Fruit fly (Drosophila melanogaster) whole organism, embryonic: ENCODE data around the gene CG17364.
A peak's percentile ranks its signal among the peaks of the same experiment; 100 is the strongest.

Experiments used
- Aef1 ChIP-seq: fragments of 200-800 bp; sonication (Bioruptor generic); IDR thresholded peaks from 3 replicates; pipeline ENCODE4 v1.3.6; 2022; ENCODE audit warnings: missing biosample characterization, missing genetic modification characterization
- Bdp1 ChIP-seq: fragments of 200-800 bp; sonication (Bioruptor generic); optimal IDR thresholded peaks from 3 replicates; lab custom pipeline; 2016; ENCODE audit warnings: missing biosample characterization, missing genetic modification characterization
- Blimp-1 ChIP-seq: fragments of 200-800 bp; sonication (Bioruptor generic); optimal IDR thresholded peaks from 3 replicates; lab custom pipeline; 2018; ENCODE audit warnings: missing biosample characterization, missing genetic modification characterization, mild to moderate bottlenecking, moderate library complexity, missing genetic modification reagents
- Bteb2 ChIP-seq: fragments of 200-800 bp; sonication (Bioruptor generic); optimal IDR thresholded peaks from 2 replicates; lab custom pipeline; 2016; ENCODE audit warnings: missing biosample characterization, missing genetic modification characterization
- C15 ChIP-seq: fragments of 200-800 bp; sonication (Bioruptor generic); IDR thresholded peaks from 3 replicates; pipeline ENCODE4 v1.3.6; 2022; ENCODE audit warnings: missing biosample characterization, missing genetic modification characterization
- CG11560 ChIP-seq: fragments of 200-800 bp; sonication (Bioruptor generic); IDR thresholded peaks from 3 replicates; pipeline ENCODE4 v1.3.6; 2022; ENCODE audit warnings: missing biosample characterization, missing genetic modification characterization
- CG12071 ChIP-seq: fragments of 200-800 bp; sonication (Bioruptor generic); optimal IDR thresholded peaks from 3 replicates; lab custom pipeline; 2018; ENCODE audit warnings: missing biosample characterization, mild to moderate bottlenecking, missing genetic modification characterization
- CG12219 ChIP-seq: fragments of 200-800 bp; sonication (Bioruptor generic); optimal IDR thresholded peaks from 3 replicates; lab custom pipeline; 2018; ENCODE audit warnings: missing biosample characterization, mild to moderate bottlenecking, missing genetic modification characterization
- CG12299 ChIP-seq: fragments of 200-800 bp; sonication (Bioruptor generic); optimal IDR thresholded peaks from 2 replicates; lab custom pipeline; 2018; ENCODE audit warnings: missing biosample characterization, mild to moderate bottlenecking, missing genetic modification characterization
- CG13296 ChIP-seq: fragments of 200-800 bp; sonication (Bioruptor generic); optimal IDR thresholded peaks from 3 replicates; lab custom pipeline; 2018; ENCODE audit warnings: missing biosample characterization, mild to moderate bottlenecking, missing genetic modification characterization
- CG14014 ChIP-seq: fragments of 200-800 bp; sonication (Bioruptor generic); IDR thresholded peaks from 2 replicates; pipeline ENCODE4 v1.3.6; 2022; ENCODE audit warnings: missing biosample characterization, missing genetic modification characterization
- CG15073 ChIP-seq: fragments of 200-800 bp; sonication (Bioruptor generic); optimal IDR thresholded peaks from 2 replicates; lab custom pipeline; 2016; ENCODE audit warnings: missing biosample characterization, missing genetic modification characterization
- CG1602 ChIP-seq: fragments of 200-800 bp; sonication (Bioruptor generic); optimal IDR thresholded peaks from 3 replicates; lab custom pipeline; 2016; ENCODE audit warnings: missing biosample characterization, missing genetic modification characterization
- CG17328 ChIP-seq: fragments of 200-800 bp; sonication (Bioruptor generic); IDR thresholded peaks from 2 replicates; pipeline ENCODE4 v1.3.6; 2022; ENCODE audit warnings: missing biosample characterization, missing genetic modification characterization
- CG17568 ChIP-seq: fragments of 200-800 bp; sonication (Bioruptor generic); optimal IDR thresholded peaks from 2 replicates; lab custom pipeline; 2018; ENCODE audit warnings: missing biosample characterization, mild to moderate bottlenecking, missing genetic modification characterization, moderate library complexity
- CG34422 ChIP-seq: fragments of 200-800 bp; sonication (Bioruptor generic); IDR thresholded peaks from 3 replicates; pipeline ENCODE4 v1.3.6; 2022; ENCODE audit warnings: missing biosample characterization, missing genetic modification characterization
- CG3838 ChIP-seq: fragments of 200-800 bp; sonication (Bioruptor generic); optimal IDR thresholded peaks from 3 replicates; lab custom pipeline; 2016; ENCODE audit warnings: missing biosample characterization, missing genetic modification characterization
- CG4404 ChIP-seq: fragments of 200-800 bp; sonication (Bioruptor generic); IDR thresholded peaks from 2 replicates; pipeline ENCODE4 v1.3.6; 2022; ENCODE audit warnings: missing biosample characterization, missing genetic modification characterization
- CG4854 ChIP-seq: fragments of 200-800 bp; sonication (Bioruptor generic); optimal IDR thresholded peaks from 2 replicates; lab custom pipeline; 2016; ENCODE audit warnings: missing biosample characterization, missing genetic modification characterization, inconsistent platforms
- CG7786 ChIP-seq: fragments of 200-800 bp; sonication (Bioruptor generic); optimal IDR thresholded peaks from 2 replicates; lab custom pipeline; 2016; ENCODE audit warnings: missing biosample characterization, missing genetic modification characterization
- CG8765 ChIP-seq: fragments of 200-800 bp; sonication (Bioruptor generic); IDR thresholded peaks from 2 replicates; pipeline ENCODE4 v1.3.6; 2022; ENCODE audit warnings: missing biosample characterization, missing genetic modification characterization
- CkIIα-i1 ChIP-seq: fragments of 200-800 bp; sonication (Bioruptor generic); IDR thresholded peaks from 2 replicates; pipeline ENCODE4 v1.3.6; 2022; ENCODE audit warnings: missing biosample characterization, missing genetic modification characterization
- D ChIP-seq, 2 experiments: fragments of 200-800 bp in 1 of 2; fragments of >200 bp in 1 of 2; sonication (Bioruptor generic) in 1 of 2; optimal IDR thresholded peaks; 2 replicates in 1 of 2; 3 replicates in 1 of 2; lab custom pipeline; 2017; ENCODE audit warnings: mild to moderate bottlenecking in 1 of 2, missing biosample characterization in 1 of 2, missing genetic modification characterization in 1 of 2, missing genetic modification reagents in 1 of 2
- Dek ChIP-seq: fragments of 200-800 bp; sonication (Bioruptor generic); optimal IDR thresholded peaks from 3 replicates; lab custom pipeline; 2019; ENCODE audit warnings: missing biosample characterization, mild to moderate bottlenecking, missing genetic modification characterization, moderate library complexity
- HLH4C ChIP-seq: fragments of 200-800 bp; sonication (Bioruptor generic); IDR thresholded peaks from 3 replicates; pipeline ENCODE4 v1.3.6; 2022; ENCODE audit warnings: missing biosample characterization, missing genetic modification characterization; ENCODE audit not compliant: partially characterized antibody
- Lpt ChIP-seq: fragments of >200 bp; optimal IDR thresholded peaks from 2 replicates; lab custom pipeline; 2018; ENCODE audit warnings: missing biosample characterization, missing genetic modification characterization
- Myb ChIP-seq: fragments of 200-800 bp; sonication (Bioruptor generic); optimal IDR thresholded peaks from 2 replicates; lab custom pipeline; 2016; ENCODE audit warnings: missing biosample characterization, missing genetic modification characterization
- Nf-YB ChIP-seq: fragments of 200-800 bp; sonication (Bioruptor generic); optimal IDR thresholded peaks from 3 replicates; lab custom pipeline; 2019; ENCODE audit warnings: missing biosample characterization, mild to moderate bottlenecking, missing genetic modification characterization, moderate library complexity
- Poxn ChIP-seq: fragments of 200-800 bp; sonication (Bioruptor generic); IDR thresholded peaks from 2 replicates; pipeline ENCODE4 v1.3.6; 2022; ENCODE audit warnings: missing biosample characterization, missing genetic modification characterization
- Ssrp ChIP-seq: fragments of 200-800 bp; sonication (Bioruptor generic); optimal IDR thresholded peaks from 2 replicates; lab custom pipeline; 2018; ENCODE audit warnings: missing biosample characterization, mild to moderate bottlenecking, missing genetic modification characterization, moderate library complexity
- cad ChIP-seq: fragments of >200 bp; optimal IDR thresholded peaks from 2 replicates; lab custom pipeline; 2017; ENCODE audit warnings: missing biosample characterization, missing genetic modification characterization
- caup ChIP-seq: fragments of 200-800 bp; sonication (Bioruptor generic); optimal IDR thresholded peaks from 3 replicates; lab custom pipeline; 2017; ENCODE audit warnings: missing biosample characterization, mild to moderate bottlenecking, missing genetic modification characterization, moderate library complexity; ENCODE audit not compliant: severe bottlenecking
- ci ChIP-seq: fragments of 200-800 bp; sonication (Bioruptor generic); IDR thresholded peaks from 3 replicates; pipeline ENCODE4 v1.3.6; 2022; ENCODE audit warnings: missing biosample characterization, missing genetic modification characterization
- emc ChIP-seq: fragments of 200-800 bp; sonication (Bioruptor generic); optimal IDR thresholded peaks from 2 replicates; lab custom pipeline; 2016; ENCODE audit warnings: missing biosample characterization, missing genetic modification characterization
- grau ChIP-seq: fragments of 200-800 bp; optimal IDR thresholded peaks from 3 replicates; lab custom pipeline; 2019; ENCODE audit warnings: missing biosample characterization, mild to moderate bottlenecking, missing genetic modification characterization, moderate library complexity
- gsb-n ChIP-seq: fragments of 200-800 bp; sonication (Bioruptor generic); optimal IDR thresholded peaks from 3 replicates; lab custom pipeline; 2018; ENCODE audit warnings: missing biosample characterization, mild to moderate bottlenecking, missing genetic modification characterization
- hb ChIP-seq: fragments of 200-800 bp; sonication (Bioruptor generic); IDR thresholded peaks from 3 replicates; pipeline ENCODE4 v1.3.6; 2022; ENCODE audit warnings: missing biosample characterization, missing genetic modification characterization; ENCODE audit not compliant: partially characterized antibody
- hbn ChIP-seq: fragments of 200-800 bp; sonication (Bioruptor generic); IDR thresholded peaks from 2 replicates; pipeline ENCODE4 v1.3.6; 2022; ENCODE audit warnings: missing biosample characterization, missing genetic modification characterization; ENCODE audit not compliant: partially characterized antibody
- kni ChIP-seq: fragments of 200-800 bp; sonication (Bioruptor generic); optimal IDR thresholded peaks from 3 replicates; lab custom pipeline; 2017; ENCODE audit warnings: mild to moderate bottlenecking, missing biosample characterization, missing genetic modification reagents, missing genetic modification characterization
- mam ChIP-seq: fragments of 200-800 bp; sonication (Bioruptor generic); optimal IDR thresholded peaks from 3 replicates; lab custom pipeline; 2016; ENCODE audit warnings: missing biosample characterization, missing genetic modification characterization
- peb ChIP-seq: fragments of 200-800 bp; sonication (Bioruptor generic); IDR thresholded peaks from 2 replicates; pipeline ENCODE4 v1.3.6; 2022; ENCODE audit warnings: missing biosample characterization, missing genetic modification characterization
- pho ChIP-seq: fragments of 200-800 bp; sonication (Bioruptor generic); optimal IDR thresholded peaks from 2 replicates; lab custom pipeline; 2016; ENCODE audit warnings: missing biosample characterization, missing genetic modification characterization
- sens-2 ChIP-seq: fragments of 200-800 bp; sonication (Bioruptor generic); IDR thresholded peaks from 2 replicates; pipeline ENCODE4 v1.3.6; 2022; ENCODE audit warnings: missing biosample characterization, missing genetic modification characterization
- seq ChIP-seq: fragments of 200-800 bp; sonication (Bioruptor generic); IDR thresholded peaks from 2 replicates; pipeline ENCODE4 v1.3.6; 2022; ENCODE audit warnings: missing biosample characterization, missing genetic modification characterization
- sob ChIP-seq: fragments of 200-800 bp; sonication (Bioruptor generic); IDR thresholded peaks from 2 replicates; pipeline ENCODE4 v1.3.6; 2022; ENCODE audit warnings: missing biosample characterization, missing genetic modification characterization
- vnd ChIP-seq: fragments of 200-800 bp; sonication (Bioruptor generic); IDR thresholded peaks from 3 replicates; pipeline ENCODE4 v1.3.6; 2022; ENCODE audit warnings: missing biosample characterization, missing genetic modification characterization; ENCODE audit not compliant: partially characterized antibody
- wdn ChIP-seq: fragments of 200-800 bp; sonication (Bioruptor generic); IDR thresholded peaks from 2 replicates; pipeline ENCODE4 v1.3.6; 2022; ENCODE audit warnings: missing biosample characterization, missing genetic modification characterization
- yki ChIP-seq: fragments of >200 bp; optimal IDR thresholded peaks from 3 replicates; lab custom pipeline; 2018
- z ChIP-seq: fragments of 200-800 bp; sonication (Bioruptor generic); IDR thresholded peaks from 3 replicates; pipeline ENCODE4 v1.3.6; 2022; ENCODE audit warnings: missing biosample characterization, missing genetic modification characterization

The CG17364 gene

DNA sequence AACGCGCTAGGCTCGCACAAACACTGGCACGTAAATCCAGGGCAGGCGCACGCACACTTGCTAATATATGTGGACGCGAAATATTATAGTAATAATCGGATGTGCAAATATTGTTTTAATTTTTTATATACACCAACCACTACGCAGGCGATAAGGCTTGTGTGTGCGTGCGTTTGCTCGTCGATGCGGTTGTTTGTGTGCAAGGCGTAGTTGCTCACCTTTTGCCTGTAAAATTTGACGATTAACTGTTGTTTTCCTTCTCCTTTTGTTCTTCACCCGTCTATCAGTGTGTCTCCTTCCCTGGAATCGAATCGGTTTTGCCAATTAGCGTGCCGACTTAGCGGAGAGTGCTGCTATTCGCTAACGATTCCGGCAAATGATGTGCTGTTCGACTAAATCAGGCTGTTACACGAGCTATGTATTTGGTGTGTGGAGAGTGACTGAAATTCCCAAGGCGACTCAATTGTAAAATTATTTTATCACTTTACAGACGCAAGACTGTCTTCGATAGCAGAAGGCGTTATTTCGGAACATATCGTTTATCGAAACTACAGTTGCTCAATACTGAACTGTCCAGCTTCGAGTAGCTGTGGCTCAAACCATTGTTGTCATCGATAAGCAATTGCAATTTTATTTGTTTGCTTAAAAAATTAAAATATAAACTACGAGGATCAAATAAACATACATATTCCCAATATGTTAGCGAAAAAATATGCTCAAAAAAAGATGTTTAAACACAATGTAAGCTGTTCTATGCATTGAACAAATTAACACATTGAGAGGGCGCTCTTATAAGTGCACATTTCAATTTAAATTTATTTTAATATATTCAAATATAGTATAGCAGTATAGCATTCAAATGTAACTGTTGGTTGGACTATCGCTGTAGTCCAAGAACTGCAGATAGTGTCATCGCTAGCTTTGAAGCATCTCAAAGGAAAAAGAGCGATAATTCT, 38.2 kb upstream of the CG17364 start, which contains the start of the genes CG6650 and endos (continued):
- TF ChIP-seq D (optimal IDR thresholded peaks at IDR 0.05; lab: Kevin White, UChicago) (no peak), D (GFP tag; optimal IDR thresholded peaks at IDR 0.05; lab: Kevin White, UChicago) (no peak), CG11560 (no peak), CG4854 (no peak), CkIIα-i1 (GFP tag; lab: Robert Waterston, UW) (no peak), wdn (GFP tag; lab: Robert Waterston, UW) (no peak), sob (GFP tag; lab: Robert Waterston, UW) (0 out of 2 replicates have a peak, but pooled peaks have one; percentile 23), CG12219 (GFP tag; lab: Kevin White, UChicago) (no peak), CG17328 (no peak), Lpt (no peak), z (no peak), CG12299 (peak; percentile 2), CG34422 (GFP tag; lab: Robert Waterston, UW) (0 out of 3 replicates have a peak, but pooled peaks have one; percentile 30), caup (GFP tag; lab: Kevin White, UChicago) (peak; percentile 37), C15 (no peak), vnd (peak; percentile 73), ci (0 out of 3 replicates have a peak, but pooled peaks have one; percentile 15), hb (GFP tag; lab: Robert Waterston, UW) (peak; percentile 65), kni (GFP tag; lab: Kevin White, UChicago) (no peak), CG14014 (GFP tag; lab: Robert Waterston, UW) (peak; percentile 28; the same call in 1 of the 2 replicates), mam (GFP tag; lab: Kevin White, UChicago) (peak; percentile 19), Poxn (GFP tag; lab: Robert Waterston, UW) (no peak), CG1602 (GFP tag; lab: Kevin White, UChicago) (no peak), emc (GFP tag; lab: Kevin White, UChicago) (no peak), CG13296 (GFP tag; lab: Kevin White, UChicago) (peak; percentile 69), Blimp-1 (GFP tag; lab: Kevin White, UChicago) (no peak), Ssrp (tag; lab: Kevin White, UChicago) (no peak), grau (tag; lab: Kevin White, UChicago) (peak; percentile 45), Myb (GFP tag; lab: Kevin White, UChicago) (peak; percentile 87), Dek (tag; lab: Kevin White, UChicago) (peak; percentile 49), CG8765 (no peak), peb (GFP tag; lab: Robert Waterston, UW) (no peak), HLH4C (peak; percentile 87), seq (GFP tag; lab: Robert Waterston, UW) (no peak), Aef1 (GFP tag; lab: Robert Waterston, UW) (0 out of 3 replicates have a peak, but pooled peaks have one; percentile 18), pho (GFP tag; lab: Kevin White, UChicago) (peak; percentile 11), cad (GFP tag; lab: Kevin White, UChicago) (no peak), CG3838 (GFP tag; lab: Kevin White, UChicago) (no peak), hbn (peak; percentile 59), CG12071 (GFP tag; lab: Kevin White, UChicago) (no peak), Bteb2 (GFP tag; lab: Kevin White, UChicago) (no peak), sens-2 (GFP tag; lab: Robert Waterston, UW) (no peak), CG17568 (GFP tag; lab: Kevin White, UChicago) (no peak), gsb-n (tag; lab: Kevin White, UChicago) (peak; percentile 22), CG4404 (GFP tag; lab: Robert Waterston, UW) (no peak), yki (lab: Kevin White, UChicago) (no peak), CG7786 (GFP tag; lab: Kevin White, UChicago) (no peak), Nf-YB (GFP tag; lab: Kevin White, UChicago) (peak; percentile 0), CG15073 (GFP tag; lab: Kevin White, UChicago) (no peak), Bdp1 (no peak)
